Fruit fly (Drosophila melanogaster) S2 (cell line): ENCODE data around the gene CG15022.

Source experiments
- CG8478 ChIP-seq: fragments of >200 bp; optimal IDR thresholded peaks from 2 replicates; lab custom pipeline; 2018
- CTCF ChIP-seq, 2 experiments: fragments of >200 bp; optimal IDR thresholded peaks; 2 replicates each; lab custom pipeline; 2018

CG15022 gene

DNA sequence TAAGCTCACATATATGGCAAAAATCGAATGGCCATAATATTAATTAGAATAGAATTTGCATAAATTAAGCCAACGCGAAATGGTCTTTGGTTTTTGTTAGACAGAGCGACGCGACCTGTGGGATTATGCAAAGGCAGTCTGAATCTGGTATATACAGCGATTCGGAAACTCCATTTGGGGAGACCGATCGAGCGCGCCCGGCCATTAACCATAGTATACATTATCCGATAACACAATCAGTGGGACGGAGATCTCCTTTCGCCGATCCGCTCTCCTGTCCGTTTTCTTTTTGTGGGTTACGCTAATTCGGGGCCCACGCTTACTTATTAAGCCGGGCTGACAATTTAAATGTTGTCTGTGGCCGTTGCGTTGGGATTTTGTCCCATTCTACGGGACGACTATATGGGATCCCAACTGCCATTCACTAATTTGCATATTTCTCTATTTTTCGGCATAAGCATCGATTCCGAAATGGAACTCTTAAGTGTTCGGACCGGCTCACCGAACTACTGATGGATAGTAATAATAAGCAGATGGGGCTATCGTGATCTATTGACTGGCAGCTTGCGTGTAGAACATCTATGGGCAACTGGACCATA, 17.6 kb upstream of the CG15022 start:
- TF ChIP-seq CTCF (optimal IDR thresholded peaks at IDR 0.05; lab: Kevin White, UChicago) (no peak), CG8478 (lab: Kevin White, UChicago) (no peak)

DNA sequence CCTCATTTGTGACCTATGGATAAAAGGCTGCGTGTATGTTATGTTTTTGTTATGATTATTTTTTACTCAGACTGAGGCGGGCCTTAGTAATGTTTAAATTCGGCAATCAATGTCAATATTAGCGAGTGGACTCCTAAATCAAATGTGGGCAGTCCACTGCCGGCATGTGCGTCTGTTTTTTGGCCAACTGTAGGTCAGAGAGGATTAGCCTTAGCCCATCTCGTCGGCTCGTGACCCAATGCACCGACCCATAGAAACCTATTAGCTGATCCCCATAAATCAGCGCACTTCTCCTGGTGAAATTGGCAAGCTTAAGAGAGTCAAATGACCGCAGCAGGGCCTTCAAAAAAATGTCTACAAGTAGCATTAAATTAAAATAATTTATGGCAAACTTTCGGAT, 15.6 kb upstream of the CG15022 start:
- TF ChIP-seq CG8478 (lab: Kevin White, UChicago) (no peak), CTCF (optimal IDR thresholded peaks at IDR 0.05; lab: Kevin White, UChicago) (no peak)

dm6 chr3L:4474946-4475470, 14.9 kb upstream of the CG15022 start:
- TF ChIP-seq CG8478 (lab: Kevin White, UChicago) (no peak), CTCF (optimal IDR thresholded peaks at IDR 0.05; lab: Kevin White, UChicago) (no peak)

DNA sequence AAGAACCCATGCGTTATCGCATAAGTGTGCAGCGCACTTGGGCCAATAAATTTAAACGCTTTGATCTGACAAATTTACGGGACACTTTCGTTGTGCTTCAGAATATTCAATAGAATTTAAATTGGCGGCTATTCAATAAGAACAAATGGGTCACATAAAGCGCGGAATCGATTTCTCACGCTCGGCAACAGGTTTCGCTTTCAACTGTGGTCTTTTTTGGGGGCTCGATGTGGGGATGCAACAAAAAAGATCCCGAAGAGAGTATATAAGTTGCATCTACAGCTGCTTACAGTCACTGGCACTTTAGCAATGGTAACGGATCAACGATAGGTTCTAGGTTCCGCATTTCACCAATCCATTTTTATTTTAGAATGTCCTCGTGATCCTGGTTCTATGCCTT, 12.7 kb upstream of the CG15022 start, which contains the start of gene CG11349:
CG11349 (plus strand) TSS at position 301 of the 400 bp plus-strand sequence.
- TF ChIP-seq CG8478 (lab: Kevin White, UChicago): no peak
- no peak for TF ChIP-seq CTCF (optimal IDR thresholded peaks at IDR 0.05; lab: Kevin White, UChicago)

- TF ChIP-seq CTCF (optimal IDR thresholded peaks at IDR 0.05; lab: Kevin White, UChicago): no peak
- no peak for TF ChIP-seq CG8478 (lab: Kevin White, UChicago)
These were observed 11.3 kb upstream of the CG15022 start, which contains the start of gene CG32248 for dm6 chr3L:4471449-4471848. Gene CG32248 (plus strand): TSS chr3L:4471749.

DNA sequence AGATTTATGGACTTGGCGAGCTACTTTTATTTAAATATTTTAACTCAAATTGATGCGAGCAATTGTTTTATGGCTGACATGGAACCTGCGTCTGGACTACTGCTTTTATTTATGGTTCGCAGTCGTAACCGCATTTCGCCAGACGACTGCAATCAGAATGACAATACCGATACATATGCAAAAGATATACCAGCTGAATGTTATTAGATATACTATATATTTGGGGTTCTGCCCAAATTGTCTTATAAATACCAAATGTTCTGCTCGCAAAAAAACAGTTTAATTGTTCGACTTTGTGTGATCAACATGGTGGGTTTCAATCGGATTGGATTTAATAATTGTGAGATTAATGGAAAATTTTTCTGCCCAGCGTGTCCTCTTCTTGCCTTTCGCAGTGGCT, 9.6 kb upstream of the CG15022 start, which contains the start of gene CG32249:
CG32249 (plus strand) TSS at position 301 of the 400 bp plus-strand sequence.
- no peak for TF ChIP-seq CTCF (optimal IDR thresholded peaks at IDR 0.05; lab: Kevin White, UChicago)
- no peak for TF ChIP-seq CG8478 (lab: Kevin White, UChicago)

dm6 chr3L:4466530-4466929, 6.4 kb upstream of the CG15022 start, which contains the start of gene CG32241:
Gene CG32241 (minus strand): TSS chr3L:4466630.
- TF ChIP-seq CTCF (optimal IDR thresholded peaks at IDR 0.05; lab: Kevin White, UChicago): no peak
- TF ChIP-seq CG8478 (lab: Kevin White, UChicago): no peak

dm6 chr3L:4463773-4464301, 3.7 kb upstream of the CG15022 start, which contains the start of gene CG15024:
Gene CG15024 (minus strand): TSS chr3L:4463823.
- no peak for TF ChIP-seq CG8478 (lab: Kevin White, UChicago)
- TF ChIP-seq CTCF (optimal IDR thresholded peaks at IDR 0.05; lab: Kevin White, UChicago): no peak

DNA sequence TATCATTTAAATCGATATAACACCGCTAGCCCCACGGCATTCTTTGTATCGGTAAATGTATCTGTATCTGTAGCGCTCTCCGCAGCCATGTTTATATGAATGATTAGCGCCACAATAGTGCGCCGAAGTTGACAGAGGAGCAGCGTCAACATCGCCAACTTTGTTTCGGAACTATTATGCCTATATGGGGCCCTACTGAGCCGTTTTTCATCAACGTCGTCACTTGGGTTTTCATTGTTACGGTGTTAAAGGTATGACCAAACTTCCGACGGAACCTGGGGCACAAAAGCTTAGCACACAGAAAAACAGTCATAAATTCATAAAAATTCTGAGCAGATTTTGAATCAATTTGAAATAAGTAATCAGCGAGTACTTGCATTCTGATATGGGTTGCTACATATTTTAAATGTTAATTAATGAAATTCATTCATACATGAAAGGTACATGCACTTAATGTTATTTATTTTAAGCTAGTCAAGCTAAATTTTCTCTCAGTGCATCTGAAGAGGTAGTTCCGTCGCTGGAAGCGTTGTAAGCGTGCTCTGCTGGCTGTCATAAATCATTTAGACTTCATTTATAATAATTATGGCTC, 1.4 kb upstream of the CG15022 start, which contains the start of gene CG15023:
CG15023 (minus strand) TSS at position 51 of the 592 bp plus-strand sequence.
- TF ChIP-seq CTCF (optimal IDR thresholded peaks at IDR 0.05; lab: Kevin White, UChicago) (no peak), CG8478 (lab: Kevin White, UChicago) (no peak)

DNA sequence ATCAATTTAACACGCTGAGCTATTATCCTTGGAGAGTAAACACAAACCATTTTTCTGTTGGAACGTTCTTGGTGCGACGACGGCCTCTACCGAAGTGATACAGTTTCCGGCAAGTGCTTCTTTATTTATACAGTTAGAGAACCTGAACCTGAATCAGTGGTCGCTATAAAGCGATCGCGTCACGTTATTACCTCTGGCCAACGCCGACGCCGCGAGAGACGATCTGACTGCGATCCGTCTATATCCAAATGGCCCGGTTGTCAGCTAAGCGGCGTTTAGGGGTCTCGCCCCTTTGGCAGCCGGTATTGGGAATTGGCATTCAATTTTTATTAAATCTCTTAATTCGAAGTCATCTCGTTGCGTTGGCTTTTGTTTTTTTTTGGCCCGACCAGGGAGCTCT, 2.1 kb downstream of the CG15022 start, which contains the start of gene CG11345:
CG11345 (minus strand) TSS at position 101 of the 400 bp plus-strand sequence.
- TF ChIP-seq CG8478 (lab: Kevin White, UChicago): no peak
- TF ChIP-seq CTCF (optimal IDR thresholded peaks at IDR 0.05; lab: Kevin White, UChicago): no peak

DNA sequence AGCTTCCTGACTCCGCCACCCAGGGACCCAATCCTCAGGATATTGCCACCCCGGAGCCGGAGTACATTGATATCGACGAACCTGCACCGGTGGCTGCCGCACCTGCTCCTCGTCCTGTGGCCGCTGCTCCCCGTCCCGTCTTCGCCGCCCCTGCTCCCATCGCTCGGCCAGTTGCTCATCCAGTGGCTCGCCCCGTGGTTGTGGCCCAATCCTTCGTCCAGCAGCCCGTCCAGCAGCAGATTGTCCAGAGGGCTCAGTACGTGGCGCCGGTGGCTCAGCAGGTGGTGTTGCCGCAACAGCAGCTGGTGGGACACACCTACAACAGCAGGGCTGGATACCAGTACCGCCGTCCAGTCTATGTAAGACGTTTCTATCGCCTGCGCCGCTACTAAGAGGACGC, 12.9 kb downstream of the CG15022 start:
- TF ChIP-seq CG8478 (lab: Kevin White, UChicago): no peak
- no peak for TF ChIP-seq CTCF (optimal IDR thresholded peaks at IDR 0.05; lab: Kevin White, UChicago)

- TF ChIP-seq CG8478 (lab: Kevin White, UChicago) (no peak), CTCF (optimal IDR thresholded peaks at IDR 0.05; lab: Kevin White, UChicago) (no peak)
These were observed 13.8 kb downstream of the CG15022 start, which contains the start of gene CG12607 for dm6 chr3L:4446273-4446672. Gene CG12607 (plus strand): TSS chr3L:4446573.

- TF ChIP-seq CG8478 (lab: Kevin White, UChicago) (no peak), CTCF (optimal IDR thresholded peaks at IDR 0.05; lab: Kevin White, UChicago) (no peak)
These were observed 14.3 kb downstream of the CG15022 start for dm6 chr3L:4445824-4446223.

dm6 chr3L:4442168-4442567, 17.9 kb downstream of the CG15022 start:
- no peak for TF ChIP-seq CTCF (optimal IDR thresholded peaks at IDR 0.05; lab: Kevin White, UChicago)
- TF ChIP-seq CG8478 (lab: Kevin White, UChicago): no peak

DNA sequence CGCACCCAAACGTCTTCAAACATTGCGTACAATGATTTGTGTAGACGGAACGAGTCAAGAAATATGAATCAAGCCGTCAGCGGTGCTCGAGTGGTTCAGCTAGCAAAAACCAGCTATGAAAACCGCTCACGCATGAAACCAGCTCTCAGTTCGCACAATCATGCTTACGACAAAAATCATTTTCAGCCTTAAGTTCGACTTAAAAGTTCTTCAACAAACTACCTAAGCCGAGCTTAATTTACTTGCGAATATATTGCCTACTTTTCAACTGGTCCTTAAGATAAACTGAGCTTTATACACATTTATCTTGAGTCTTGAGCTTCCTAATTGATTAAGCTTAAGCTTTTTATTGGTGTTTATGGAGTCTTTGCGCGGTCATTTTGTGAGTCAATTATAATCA, 20.0 kb downstream of the CG15022 start:
- TF ChIP-seq CTCF (optimal IDR thresholded peaks at IDR 0.05; lab: Kevin White, UChicago) (no peak), CG8478 (lab: Kevin White, UChicago) (no peak)
